Worm (Caenorhabditis elegans) whole organism, late embryonic: ENCODE data around the gene srw-127.

Experiments used
- ama-1 ChIP-seq: fragments of 150-350 bp; optimal IDR thresholded peaks from 2 replicates; lab custom pipeline; 2014
- che-1 ChIP-seq: sonication (generic microtip); optimal IDR thresholded peaks from 2 replicates; lab custom pipeline; 2016; ENCODE audit warnings: mild to moderate bottlenecking, missing genetic modification characterization, missing compliant biosample characterization
- dmd-4 ChIP-seq: sonication (generic microtip); optimal IDR thresholded peaks from 2 replicates; lab custom pipeline; 2016; ENCODE audit warnings: borderline replicate concordance, missing genetic modification characterization, missing compliant biosample characterization
- fax-1 ChIP-seq: sonication (generic microtip); optimal IDR thresholded peaks from 2 replicates; lab custom pipeline; 2016; ENCODE audit warnings: missing genotype, missing genetic modification characterization, missing compliant biosample characterization
- hlh-15 ChIP-seq: sonication (generic microtip); optimal IDR thresholded peaks from 2 replicates; lab custom pipeline; 2016; ENCODE audit warnings: missing genetic modification characterization, missing compliant biosample characterization
- hlh-6 ChIP-seq: sonication (generic microtip); optimal IDR thresholded peaks from 2 replicates; lab custom pipeline; 2016; ENCODE audit warnings: missing genotype, missing genetic modification characterization, missing compliant biosample characterization
- pros-1 ChIP-seq: fragments of 150-350 bp; optimal IDR thresholded peaks from 2 replicates; lab custom pipeline; 2014; ENCODE audit warnings: missing biosample characterization, missing genetic modification reagents, missing genetic modification characterization
- zip-5 ChIP-seq: sonication (generic microtip); optimal IDR thresholded peaks from 2 replicates; lab custom pipeline; 2016; ENCODE audit warnings: missing genetic modification characterization, missing compliant biosample characterization

ce11 chrV:7003850-7004249 lies 8.9 kb upstream of the srw-127 start, which contains the start of gene srab-4:
- no peak for TF ChIP-seq hlh-15
- no peak for TF ChIP-seq zip-5 (tag; lab: Kevin White, UChicago)
- TF ChIP-seq hlh-6 = no peak
- no peak for TF ChIP-seq ama-1 (lab: Kevin White, UChicago)
- no peak for TF ChIP-seq dmd-4 (tag; lab: Kevin White, UChicago)
- no peak for TF ChIP-seq pros-1 (tag; lab: Kevin White, UChicago)
- TF ChIP-seq fax-1 (tag; lab: Kevin White, UChicago) = no peak
- TF ChIP-seq che-1 (tag; lab: Kevin White, UChicago) = no peak
